Fruit fly (Drosophila melanogaster) whole organism, embryonic: ENCODE measurements around the gene Spn88Ea.
A peak's percentile ranks its signal among the peaks of the same experiment; 100 is the strongest.

ENCODE experiments used
- Asciz ChIP-seq: fragments of 200-800 bp; sonication (Bioruptor generic); optimal IDR thresholded peaks from 2 replicates; lab custom pipeline; 2017; ENCODE audit warnings: missing biosample characterization, mild to moderate bottlenecking, missing genetic modification characterization, missing genetic modification reagents
- Awh ChIP-seq: fragments of 200-800 bp; sonication (Bioruptor generic); IDR thresholded peaks from 2 replicates; pipeline ENCODE4, ENCODE4 v1.3.6; 2022; ENCODE audit warnings: missing biosample characterization, missing genetic modification characterization
- CG10654 ChIP-seq: fragments of 200-800 bp; sonication (Bioruptor generic); optimal IDR thresholded peaks from 2 replicates; lab custom pipeline; 2016; ENCODE audit warnings: missing biosample characterization, missing genetic modification characterization
- CG1233 ChIP-seq: fragments of 200-800 bp; sonication (Bioruptor generic); optimal IDR thresholded peaks from 4 replicates; lab custom pipeline; 2018; ENCODE audit warnings: missing biosample characterization, mild to moderate bottlenecking, missing genetic modification characterization
- CG12659 ChIP-seq: fragments of 200-800 bp; sonication (Bioruptor generic); optimal IDR thresholded peaks from 3 replicates; lab custom pipeline; 2017; ENCODE audit warnings: mild to moderate bottlenecking, missing biosample characterization, missing genetic modification reagents, missing genetic modification characterization
- CG13775 ChIP-seq: fragments of 200-800 bp; sonication (Bioruptor generic); optimal IDR thresholded peaks from 3 replicates; lab custom pipeline; 2017; ENCODE audit warnings: missing biosample characterization, mild to moderate bottlenecking, missing genetic modification characterization
- CG13894 ChIP-seq: fragments of 200-800 bp; sonication (Bioruptor generic); optimal IDR thresholded peaks from 3 replicates; lab custom pipeline; 2018; ENCODE audit warnings: missing biosample characterization, mild to moderate bottlenecking, missing genetic modification characterization, moderate library complexity
- CG14050 ChIP-seq: fragments of 200-800 bp; sonication (Bioruptor generic); IDR thresholded peaks from 3 replicates; pipeline ENCODE4 v1.3.6; 2022; ENCODE audit warnings: missing biosample characterization, missing genetic modification characterization
- CG17186 ChIP-seq: fragments of 200-800 bp; sonication (Bioruptor generic); optimal IDR thresholded peaks from 3 replicates; lab custom pipeline; 2017; ENCODE audit warnings: missing biosample characterization, missing genetic modification reagents, missing genetic modification characterization
- CG2889 ChIP-seq: fragments of 200-800 bp; sonication (Bioruptor generic); IDR thresholded peaks from 3 replicates; pipeline ENCODE4 v1.3.6; 2022; ENCODE audit warnings: missing biosample characterization, missing genetic modification characterization
- CG3065 ChIP-seq: fragments of 200-800 bp; sonication (Bioruptor generic); optimal IDR thresholded peaks from 2 replicates; lab custom pipeline; 2016; ENCODE audit warnings: missing biosample characterization, missing genetic modification characterization
- CG32532 ChIP-seq: fragments of 200-800 bp; sonication (Bioruptor generic); IDR thresholded peaks from 2 replicates; pipeline ENCODE4 v1.3.6; 2022; ENCODE audit warnings: missing biosample characterization, missing genetic modification characterization
- CG32767 ChIP-seq: fragments of 200-800 bp; sonication (Bioruptor generic); IDR thresholded peaks from 2 replicates; pipeline ENCODE4 v1.3.6; 2022; ENCODE audit warnings: missing biosample characterization, missing genetic modification characterization
- CG3995 ChIP-seq: fragments of 200-800 bp; sonication (Bioruptor generic); optimal IDR thresholded peaks from 3 replicates; lab custom pipeline; 2016; ENCODE audit warnings: missing biosample characterization, missing genetic modification characterization
- CG6175 ChIP-seq: fragments of 200-800 bp; sonication (Bioruptor generic); IDR thresholded peaks from 3 replicates; pipeline ENCODE4 v1.3.6; 2022; ENCODE audit warnings: missing biosample characterization, missing genetic modification characterization
- CG6272 ChIP-seq: fragments of 200-800 bp; sonication (Bioruptor generic); IDR thresholded peaks from 2 replicates; pipeline ENCODE4 v1.3.6; 2022; ENCODE audit warnings: missing biosample characterization, missing genetic modification characterization
- CG6654 ChIP-seq: fragments of 200-800 bp; sonication (Bioruptor generic); optimal IDR thresholded peaks from 2 replicates; lab custom pipeline; 2017; ENCODE audit warnings: missing biosample characterization, mild to moderate bottlenecking, missing genetic modification characterization
- CG7271 ChIP-seq: fragments of 200-800 bp; sonication (Bioruptor generic); optimal IDR thresholded peaks from 2 replicates; lab custom pipeline; 2018; ENCODE audit warnings: missing biosample characterization, mild to moderate bottlenecking, missing genetic modification characterization, moderate library complexity
- CHES-1-like ChIP-seq: fragments of 200-800 bp; sonication (Bioruptor generic); optimal IDR thresholded peaks from 2 replicates; lab custom pipeline; 2016; ENCODE audit warnings: missing biosample characterization, missing genetic modification characterization
- Chrac-16 ChIP-seq: fragments of 200-800 bp; sonication (Bioruptor generic); optimal IDR thresholded peaks from 3 replicates; lab custom pipeline; 2016; ENCODE audit warnings: missing biosample characterization, missing genetic modification characterization
- D19B ChIP-seq: fragments of 200-800 bp; sonication (Bioruptor generic); optimal IDR thresholded peaks from 2 replicates; lab custom pipeline; 2017; ENCODE audit warnings: missing biosample characterization, mild to moderate bottlenecking, missing genetic modification characterization
- Dll ChIP-seq: fragments of 200-800 bp; sonication (Bioruptor generic); IDR thresholded peaks from 4 replicates; pipeline ENCODE4 v1.3.6; 2022; ENCODE audit warnings: missing biosample characterization, missing genetic modification characterization; ENCODE audit not compliant: partially characterized antibody
- E2f2 ChIP-seq: fragments of 200-800 bp; sonication (Bioruptor generic); IDR thresholded peaks from 2 replicates; pipeline ENCODE4 v1.3.6; 2022; ENCODE audit warnings: missing biosample characterization, missing genetic modification characterization
- Hr78 ChIP-seq, 2 experiments: fragments of 200-800 bp in 1 of 2; fragments of >200 bp in 1 of 2; sonication (Bioruptor generic) in 1 of 2; optimal IDR thresholded peaks; 2 replicates each; lab custom pipeline; 2017 to 2019; ENCODE audit warnings: missing biosample characterization in 2 of 2, missing genetic modification characterization in 2 of 2, mild to moderate bottlenecking in 1 of 2, moderate library complexity in 1 of 2
- Sry-δ ChIP-seq: fragments of 200-800 bp; sonication (Bioruptor generic); optimal IDR thresholded peaks from 2 replicates; lab custom pipeline; 2016; ENCODE audit warnings: missing biosample characterization, missing genetic modification characterization
- Trl ChIP-seq, 3 experiments: fragments of >200 bp in 2 of 3; fragments of 200-800 bp in 1 of 3; sonication (Bioruptor generic) in 1 of 3; optimal IDR thresholded peaks; 2 replicates in 1 of 3; 3 replicates in 2 of 3; lab custom pipeline; 2016 to 2017; ENCODE audit warnings: missing biosample characterization in 1 of 3, missing genetic modification characterization in 1 of 3
- Xrp1 ChIP-seq: fragments of 200-800 bp; sonication (Bioruptor generic); IDR thresholded peaks from 2 replicates; pipeline ENCODE4 v1.3.6; 2022; ENCODE audit warnings: missing biosample characterization, missing genetic modification characterization
- aop ChIP-seq: fragments of 200-800 bp; sonication (Bioruptor generic); IDR thresholded peaks from 2 replicates; pipeline ENCODE4 v1.3.6; 2022; ENCODE audit warnings: missing biosample characterization, missing genetic modification characterization
- disco-r ChIP-seq: fragments of 200-800 bp; sonication (Bioruptor generic); optimal IDR thresholded peaks from 2 replicates; lab custom pipeline; 2016; ENCODE audit warnings: missing biosample characterization, missing genetic modification characterization
- esg ChIP-seq: fragments of 200-800 bp; sonication (Bioruptor generic); conservative IDR thresholded peaks from 2 replicates; pipeline ENCODE4 v1.3.6; 2022; ENCODE audit warnings: missing biosample characterization, missing genetic modification characterization
- fd3F ChIP-seq: fragments of 200-800 bp; sonication (Bioruptor generic); optimal IDR thresholded peaks from 2 replicates; lab custom pipeline; 2018; ENCODE audit warnings: missing biosample characterization, mild to moderate bottlenecking, missing genetic modification characterization, moderate library complexity
- hkb ChIP-seq, 2 experiments: fragments of 200-800 bp in 1 of 2; fragments of >200 bp in 1 of 2; sonication (Bioruptor generic) in 1 of 2; IDR thresholded peaks in 1 of 2; optimal IDR thresholded peaks in 1 of 2; 2 replicates each; pipeline versions ENCODE4 v1.3.6 to Lab custom; 2017 to 2022; ENCODE audit warnings: missing biosample characterization in 1 of 2, missing genetic modification characterization in 1 of 2
- ken ChIP-seq: fragments of 200-800 bp; sonication (Bioruptor generic); IDR thresholded peaks from 3 replicates; pipeline ENCODE4 v1.3.6; 2022; ENCODE audit warnings: missing biosample characterization, missing genetic modification characterization
- klu ChIP-seq: fragments of 200-800 bp; sonication (Bioruptor generic); IDR thresholded peaks from 2 replicates; pipeline ENCODE4 v1.3.6; 2022; ENCODE audit warnings: missing biosample characterization, missing genetic modification characterization
- lilli ChIP-seq: fragments of 200-800 bp; sonication (Bioruptor generic); optimal IDR thresholded peaks from 3 replicates; lab custom pipeline; 2016; ENCODE audit warnings: missing biosample characterization, missing genetic modification characterization
- maf-S ChIP-seq: fragments of 200-800 bp; sonication (Bioruptor generic); optimal IDR thresholded peaks from 2 replicates; lab custom pipeline; 2016; ENCODE audit warnings: missing biosample characterization, missing genetic modification characterization
- nerfin-2 ChIP-seq: fragments of 200-800 bp; sonication (Bioruptor generic); IDR thresholded peaks from 2 replicates; pipeline ENCODE4 v1.3.6; 2022; ENCODE audit warnings: missing biosample characterization, missing genetic modification characterization; ENCODE audit not compliant: partially characterized antibody
- nmo ChIP-seq: fragments of 200-800 bp; sonication (Bioruptor generic); optimal IDR thresholded peaks from 2 replicates; lab custom pipeline; 2018; ENCODE audit warnings: missing biosample characterization, mild to moderate bottlenecking, missing genetic modification characterization, moderate library complexity
- prd ChIP-seq, 3 experiments: fragments of >200 bp in 2 of 3; fragments of 200-800 bp in 1 of 3; sonication (Bioruptor generic) in 1 of 3; optimal IDR thresholded peaks in 2 of 3; IDR thresholded peaks in 1 of 3; 2 replicates in 2 of 3; 3 replicates in 1 of 3; pipeline versions ENCODE4 v1.3.6 to Lab custom; 2017 to 2022; ENCODE audit warnings: missing biosample characterization in 1 of 3, missing genetic modification characterization in 1 of 3
- psq ChIP-seq: fragments of 200-800 bp; sonication (Bioruptor generic); optimal IDR thresholded peaks from 2 replicates; lab custom pipeline; 2017; ENCODE audit warnings: missing biosample characterization, missing genetic modification characterization
- ranshi ChIP-seq: fragments of 200-800 bp; sonication (Bioruptor generic); IDR thresholded peaks from 2 replicates; pipeline ENCODE4 v1.3.6; 2022; ENCODE audit warnings: missing biosample characterization, missing genetic modification characterization
- sens-2 ChIP-seq: fragments of 200-800 bp; sonication (Bioruptor generic); IDR thresholded peaks from 2 replicates; pipeline ENCODE4 v1.3.6; 2022; ENCODE audit warnings: missing biosample characterization, missing genetic modification characterization
- stc ChIP-seq: fragments of 200-800 bp; sonication (Bioruptor generic); IDR thresholded peaks from 2 replicates; pipeline ENCODE4 v1.3.6; 2022; ENCODE audit warnings: missing biosample characterization, missing genetic modification characterization
- toy ChIP-seq: fragments of 200-800 bp; sonication (Bioruptor generic); IDR thresholded peaks from 2 replicates; pipeline ENCODE4 v1.3.6; 2022; ENCODE audit warnings: missing biosample characterization, missing genetic modification characterization
- trem ChIP-seq: fragments of 200-800 bp; optimal IDR thresholded peaks from 3 replicates; lab custom pipeline; 2019; ENCODE audit warnings: missing biosample characterization, mild to moderate bottlenecking, missing genetic modification characterization, moderate library complexity
- trh ChIP-seq: fragments of 200-800 bp; sonication (Bioruptor generic); optimal IDR thresholded peaks from 2 replicates; lab custom pipeline; 2016; ENCODE audit warnings: missing biosample characterization, missing genetic modification characterization
- tup ChIP-seq: fragments of 200-800 bp; sonication (Bioruptor generic); optimal IDR thresholded peaks from 2 replicates; lab custom pipeline; 2016; ENCODE audit warnings: missing biosample characterization, mild to moderate bottlenecking, missing genetic modification characterization, moderate library complexity
- unpg ChIP-seq: fragments of 200-800 bp; sonication (Bioruptor generic); optimal IDR thresholded peaks from 3 replicates; lab custom pipeline; 2018; ENCODE audit warnings: missing biosample characterization, mild to moderate bottlenecking, missing genetic modification characterization, moderate library complexity
- z ChIP-seq: fragments of 200-800 bp; sonication (Bioruptor generic); IDR thresholded peaks from 3 replicates; pipeline ENCODE4 v1.3.6; 2022; ENCODE audit warnings: missing biosample characterization, missing genetic modification characterization

Gene Spn88Ea

dm6 chr3R:15229329-15229876, 23.2 kb upstream of the Spn88Ea start, which contains the start of the genes Art3 and mRpS10 (continued):
- TF ChIP-seq D19B (GFP tag; lab: Kevin White, UChicago) = peak; percentile 100
- peak; percentile 100 for TF ChIP-seq CHES-1-like (GFP tag; lab: Kevin White, UChicago)
- peak; percentile 100 for TF ChIP-seq esg
- peak; percentile 100 for TF ChIP-seq CG7271
- TF ChIP-seq Dll (GFP tag; lab: Robert Waterston, UW) = no peak
- peak; percentile 100 for TF ChIP-seq CG32532 (GFP tag; lab: Robert Waterston, UW)
- peak; percentile 100 for TF ChIP-seq klu (GFP tag; lab: Robert Waterston, UW)
- TF ChIP-seq CG1233 = peak; percentile 100
- TF ChIP-seq CG13775 (GFP tag; lab: Kevin White, UChicago) = peak; percentile 100
- peak; percentile 100 for TF ChIP-seq CG12659 (GFP tag; lab: Kevin White, UChicago)
- TF ChIP-seq Awh = peak; percentile 100
- TF ChIP-seq CG6272 (GFP tag; lab: Robert Waterston, UW) = peak; percentile 100
- TF ChIP-seq nmo (GFP tag; lab: Kevin White, UChicago) = peak; percentile 100
- peak; percentile 99 for TF ChIP-seq psq (GFP tag; lab: Kevin White, UChicago)
- TF ChIP-seq E2f2 (GFP tag; lab: Robert Waterston, UW) = peak; percentile 96
- TF ChIP-seq stc (GFP tag; lab: Robert Waterston, UW) = peak; percentile 100
- peak; percentile 98 for TF ChIP-seq trem (tag; lab: Kevin White, UChicago)
- TF ChIP-seq ranshi (GFP tag; lab: Robert Waterston, UW) = peak; percentile 100
- no peak for TF ChIP-seq nerfin-2 (GFP tag; lab: Robert Waterston, UW)
- TF ChIP-seq Sry-δ (GFP tag; lab: Kevin White, UChicago) = peak; percentile 91
- TF ChIP-seq CG32767 (GFP tag; lab: Robert Waterston, UW) = peak; percentile 100
- TF ChIP-seq CG14050 (GFP tag; lab: Robert Waterston, UW) = peak; percentile 100
- TF ChIP-seq CG10654 = peak; percentile 100
- peak; percentile 100 for TF ChIP-seq CG3065
- no peak for TF ChIP-seq Trl (optimal IDR thresholded peaks at IDR 0.05; lab: Kevin White, UChicago)
- TF ChIP-seq Trl (GFP tag; optimal IDR thresholded peaks at IDR 0.05; lab: Kevin White, UChicago) = peak; percentile 100
- TF ChIP-seq prd (optimal IDR thresholded peaks at IDR 0.05; lab: Kevin White, UChicago) = no peak
- peak; percentile 100 for TF ChIP-seq prd (GFP tag; IDR thresholded peaks at IDR 0.05; lab: Robert Waterston, UW)
- peak; percentile 100 for TF ChIP-seq maf-S (GFP tag; lab: Kevin White, UChicago)
- peak; percentile 98 for TF ChIP-seq aop
- TF ChIP-seq Xrp1 (GFP tag; lab: Robert Waterston, UW) = peak; percentile 100
- TF ChIP-seq z (GFP tag; lab: Robert Waterston, UW) = peak; percentile 88
- peak; percentile 100 for TF ChIP-seq disco-r (GFP tag; lab: Kevin White, UChicago)
- TF ChIP-seq CG6654 = peak; percentile 96
- TF ChIP-seq tup (GFP tag; lab: Kevin White, UChicago) = peak; percentile 98
- TF ChIP-seq hkb (optimal IDR thresholded peaks at IDR 0.05; lab: Kevin White, UChicago) = peak; percentile 45
- TF ChIP-seq hkb (GFP tag; IDR thresholded peaks at IDR 0.05; lab: Robert Waterston, UW) = peak; percentile 100
- peak; percentile 100 for TF ChIP-seq Asciz (GFP tag; lab: Kevin White, UChicago)
- peak; percentile 100 for TF ChIP-seq toy (GFP tag; lab: Robert Waterston, UW)
- TF ChIP-seq Hr78 (GFP tag; optimal IDR thresholded peaks at IDR 0.05; lab: Kevin White, UChicago) = peak in 1 of 2 experiments; percentile 98
- TF ChIP-seq Chrac-16 = peak; percentile 100
- TF ChIP-seq ken (GFP tag; lab: Robert Waterston, UW) = peak; percentile 100
- TF ChIP-seq fd3F (GFP tag; lab: Kevin White, UChicago) = peak; percentile 100
- TF ChIP-seq CG2889 (GFP tag; lab: Robert Waterston, UW) = peak; percentile 100
- TF ChIP-seq CG17186 (GFP tag; lab: Kevin White, UChicago) = peak; percentile 98
- peak; percentile 100 for TF ChIP-seq CG13894 (tag; lab: Kevin White, UChicago)
- peak; percentile 91 for TF ChIP-seq CG3995 (GFP tag; lab: Kevin White, UChicago)
- peak; percentile 100 for TF ChIP-seq sens-2 (GFP tag; lab: Robert Waterston, UW)
- peak; percentile 100 for TF ChIP-seq unpg (GFP tag; lab: Kevin White, UChicago)
- TF ChIP-seq CG6175 (GFP tag; lab: Robert Waterston, UW) = peak; percentile 100
- TF ChIP-seq lilli = peak; percentile 100
- peak; percentile 100 for TF ChIP-seq trh (GFP tag; lab: Kevin White, UChicago)
